Worm (Caenorhabditis elegans) whole organism, L4/young adult: Measurements from ENCODE around the gene grl-29.

Experiments
- W03F9.2 ChIP-seq: fragments of 150-350 bp; optimal IDR thresholded peaks from 2 replicates; lab custom pipeline; 2014; ENCODE audit warnings: missing biosample characterization, missing genetic modification characterization
- dao-5 ChIP-seq: sonication (generic microtip); optimal IDR thresholded peaks from 2 replicates; lab custom pipeline; 2016; ENCODE audit warnings: missing genotype, missing genetic modification characterization, moderate library complexity, missing compliant biosample characterization
- him-1 ChIP-seq: sonication (generic microtip); optimal IDR thresholded peaks from 2 replicates; lab custom pipeline; 2016; ENCODE audit warnings: missing genotype, missing genetic modification reagents, missing genetic modification characterization, missing compliant biosample characterization

Gene grl-29

DNA sequence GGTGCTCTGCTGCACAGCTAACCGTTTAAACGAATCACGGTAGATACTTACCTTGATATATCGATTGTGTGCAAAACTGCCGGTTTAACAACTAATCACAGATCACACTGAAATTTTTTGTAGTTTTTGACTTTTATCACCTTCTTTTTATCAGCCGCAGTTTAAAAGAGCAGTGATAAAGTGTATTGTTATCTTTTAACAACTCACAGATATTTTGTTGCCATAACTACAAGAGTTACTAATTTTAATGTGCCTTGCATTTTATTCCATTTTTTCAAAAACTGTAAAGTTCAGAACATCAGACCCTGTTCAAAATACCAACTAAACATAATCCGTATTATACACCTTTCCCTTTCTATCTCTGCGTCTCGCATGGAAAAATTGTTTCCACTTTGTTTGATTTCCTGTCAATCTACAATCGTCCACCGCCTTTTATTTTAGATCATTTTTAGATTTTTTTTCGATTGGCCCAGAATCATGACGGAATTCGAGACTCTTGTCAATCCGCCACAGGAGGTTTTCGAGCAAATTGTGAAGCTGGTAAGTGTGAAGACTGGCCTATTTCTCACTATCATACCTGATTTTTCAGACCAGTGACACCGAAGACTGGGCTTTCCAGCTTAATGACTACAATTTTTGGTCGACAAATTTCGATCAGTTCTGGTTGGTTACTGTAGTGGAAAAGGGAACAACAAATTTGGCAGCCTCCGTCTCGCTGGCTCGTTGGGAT, 2.1 kb downstream of the grl-29 start, which contains the start of gene T24A6.20:
T24A6.20 (plus strand) TSS at position 395 of the 730 bp plus-strand sequence.
- no peak for TF ChIP-seq W03F9.2 (tag; lab: Kevin White, UChicago)
- no peak for TF ChIP-seq dao-5 (tag; lab: Kevin White, UChicago)
- TF ChIP-seq him-1 (tag; lab: Kevin White, UChicago): no peak

DNA sequence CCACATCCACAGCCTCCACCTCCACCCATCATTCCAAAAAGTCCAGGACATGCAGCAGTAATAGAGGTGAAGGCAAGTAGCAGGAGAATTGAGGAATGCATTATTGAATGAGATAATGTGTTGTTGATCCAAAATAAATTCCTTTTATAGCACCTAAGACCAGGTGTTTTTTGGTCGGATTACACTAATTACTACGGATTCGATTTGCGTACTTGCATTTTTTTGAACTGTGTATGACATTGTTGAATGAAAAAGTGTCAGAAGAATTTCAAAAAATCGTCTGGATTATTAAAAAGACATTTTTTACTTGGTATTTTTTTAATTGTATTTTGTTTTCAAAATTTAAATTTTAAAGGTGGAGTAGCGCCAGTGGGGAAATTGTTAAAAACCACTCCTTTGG, 3.3 kb downstream of the grl-29 start, which contains the start of gene grl-28:
grl-28 (minus strand) TSS at position 101 of the 400 bp plus-strand sequence.
- TF ChIP-seq him-1 (tag; lab: Kevin White, UChicago): no peak
- TF ChIP-seq W03F9.2 (tag; lab: Kevin White, UChicago): no peak
- TF ChIP-seq dao-5 (tag; lab: Kevin White, UChicago): no peak

DNA sequence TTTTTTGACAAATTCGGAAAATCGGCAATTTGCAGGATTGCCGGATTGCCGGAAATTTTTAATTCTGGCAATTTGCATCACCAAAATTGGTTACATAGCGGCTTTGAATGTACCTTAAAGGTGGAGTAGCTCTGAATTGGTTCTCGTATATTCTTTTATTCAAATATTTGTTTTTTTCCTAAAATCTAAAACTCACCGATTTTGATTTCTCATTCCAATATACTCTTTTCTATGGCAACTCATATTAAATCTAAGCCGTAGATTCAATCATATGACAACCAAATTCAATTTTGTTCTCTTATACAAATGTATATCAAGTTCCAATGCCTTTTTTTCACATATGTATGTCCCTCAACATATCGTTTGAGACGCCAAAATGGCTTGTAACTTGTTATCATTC, 5.5 kb downstream of the grl-29 start, which contains the start of gene sri-21:
sri-21 (plus strand) TSS at position 301 of the 400 bp plus-strand sequence.
- TF ChIP-seq him-1 (tag; lab: Kevin White, UChicago) (no peak), dao-5 (tag; lab: Kevin White, UChicago) (no peak)

DNA sequence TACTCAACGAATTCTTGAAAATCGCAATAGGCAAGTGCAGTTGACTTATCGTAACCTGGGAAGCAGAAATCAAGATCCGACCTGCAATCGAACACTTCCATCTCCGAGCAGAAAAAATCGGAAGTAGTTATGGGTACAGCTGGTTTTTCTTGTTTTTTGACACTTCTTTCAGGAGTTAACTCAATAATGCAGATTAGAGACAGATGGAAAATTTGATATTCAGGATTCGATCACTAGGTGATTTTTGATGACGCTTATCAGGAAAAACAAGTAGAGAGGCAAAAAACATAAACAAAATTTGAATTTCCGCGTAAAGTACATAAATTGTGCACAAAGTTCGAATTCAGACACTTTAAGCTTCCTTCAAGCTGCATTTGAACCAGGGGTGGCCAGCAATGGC, 6.2 kb downstream of the grl-29 start, which contains the start of gene srw-130:
srw-130 (minus strand) TSS at position 101 of the 400 bp plus-strand sequence.
- TF ChIP-seq dao-5 (tag; lab: Kevin White, UChicago): no peak
- TF ChIP-seq him-1 (tag; lab: Kevin White, UChicago): no peak
- TF ChIP-seq W03F9.2 (tag; lab: Kevin White, UChicago): no peak

DNA sequence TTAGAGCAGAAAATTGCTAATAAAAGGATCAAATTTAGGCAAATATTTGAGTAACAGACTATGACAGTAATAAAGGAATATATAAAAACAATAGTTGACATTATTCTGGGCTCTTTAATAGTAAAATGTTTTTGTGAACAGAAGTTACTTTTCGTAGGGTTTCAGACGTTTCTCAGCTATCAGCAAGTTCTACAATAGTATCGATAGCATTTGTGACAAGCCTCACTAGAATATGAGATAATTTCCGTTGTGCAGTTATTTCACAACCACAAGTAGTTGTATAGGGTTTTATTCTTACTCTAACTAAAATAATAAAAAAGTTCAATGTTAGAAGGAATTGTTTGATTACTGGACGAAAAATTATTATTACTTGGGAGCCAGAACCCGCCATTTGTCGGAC, 8.5 kb downstream of the grl-29 start, which contains the start of gene srbc-68:
srbc-68 (minus strand) TSS at position 101 of the 400 bp plus-strand sequence.
- TF ChIP-seq dao-5 (tag; lab: Kevin White, UChicago) (no peak), W03F9.2 (tag; lab: Kevin White, UChicago) (no peak), him-1 (tag; lab: Kevin White, UChicago) (no peak)

DNA sequence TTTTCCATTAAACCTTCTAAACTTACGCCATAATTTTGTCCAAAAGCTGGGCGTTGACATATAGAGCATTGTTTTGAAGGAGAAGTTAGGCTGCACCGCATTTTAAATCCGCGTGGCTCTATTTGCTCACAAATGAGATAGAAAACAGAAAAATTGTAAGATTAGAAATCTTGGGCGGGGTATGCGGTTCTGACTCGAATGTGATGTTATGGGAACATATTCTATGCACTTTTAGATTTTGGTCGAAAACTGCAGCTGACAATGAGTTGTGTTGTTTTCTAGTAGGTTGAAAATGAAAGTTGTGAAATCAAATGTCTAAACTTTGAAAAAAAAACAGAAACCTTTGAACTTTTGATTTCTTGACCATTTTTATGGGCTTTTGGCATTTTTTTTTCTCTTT, 11.7 kb downstream of the grl-29 start, which contains the start of gene nhr-222:
nhr-222 (minus strand) TSS at position 101 of the 400 bp plus-strand sequence.
- TF ChIP-seq dao-5 (tag; lab: Kevin White, UChicago) (no peak), W03F9.2 (tag; lab: Kevin White, UChicago) (no peak), him-1 (tag; lab: Kevin White, UChicago) (no peak)

DNA sequence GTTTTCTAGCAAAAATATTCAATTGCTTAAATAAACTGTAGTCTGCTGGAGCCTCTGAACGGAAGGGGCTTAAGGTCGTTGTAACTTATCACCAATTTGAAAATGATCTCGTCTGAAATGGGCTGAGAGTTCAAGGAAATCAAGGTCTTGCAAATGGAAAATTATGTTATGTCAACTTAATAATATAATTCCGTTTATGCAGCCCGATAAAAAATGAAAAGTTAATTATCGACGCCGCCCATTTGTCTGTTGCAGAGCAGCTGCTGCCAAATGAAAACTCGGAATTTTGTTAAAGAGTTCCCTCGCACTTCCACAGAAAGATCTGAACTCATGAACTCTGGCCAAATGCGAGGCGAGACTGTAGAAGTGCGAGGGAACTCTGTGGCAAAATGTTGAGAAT, 13.9 kb downstream of the grl-29 start, which contains the start of gene srbc-67:
srbc-67 (minus strand) TSS at position 101 of the 400 bp plus-strand sequence.
- no peak for TF ChIP-seq W03F9.2 (tag; lab: Kevin White, UChicago)
- no peak for TF ChIP-seq dao-5 (tag; lab: Kevin White, UChicago)
- TF ChIP-seq him-1 (tag; lab: Kevin White, UChicago): no peak

DNA sequence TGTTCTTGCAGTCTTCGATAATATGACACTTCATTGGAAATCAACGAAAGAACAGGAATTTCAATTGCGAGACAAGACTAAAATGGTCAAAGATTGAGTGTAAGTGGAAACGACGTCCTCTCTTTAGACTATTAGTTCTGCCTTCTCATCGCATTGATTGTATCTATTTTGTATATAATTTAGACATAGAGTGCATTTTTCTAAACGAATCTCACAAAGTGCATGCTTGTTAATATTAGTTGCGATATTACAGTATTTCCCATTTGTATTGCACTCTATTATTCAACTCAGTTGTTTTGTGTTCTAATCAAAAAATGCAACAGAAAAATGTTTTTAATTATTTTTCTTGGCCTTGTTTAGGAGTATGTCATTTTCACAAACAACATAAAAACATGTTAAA, 16.7 kb downstream of the grl-29 start, which contains the start of gene nhr-93:
nhr-93 (minus strand) TSS at position 101 of the 400 bp plus-strand sequence.
- TF ChIP-seq W03F9.2 (tag; lab: Kevin White, UChicago): no peak
- no peak for TF ChIP-seq him-1 (tag; lab: Kevin White, UChicago)
- no peak for TF ChIP-seq dao-5 (tag; lab: Kevin White, UChicago)

DNA sequence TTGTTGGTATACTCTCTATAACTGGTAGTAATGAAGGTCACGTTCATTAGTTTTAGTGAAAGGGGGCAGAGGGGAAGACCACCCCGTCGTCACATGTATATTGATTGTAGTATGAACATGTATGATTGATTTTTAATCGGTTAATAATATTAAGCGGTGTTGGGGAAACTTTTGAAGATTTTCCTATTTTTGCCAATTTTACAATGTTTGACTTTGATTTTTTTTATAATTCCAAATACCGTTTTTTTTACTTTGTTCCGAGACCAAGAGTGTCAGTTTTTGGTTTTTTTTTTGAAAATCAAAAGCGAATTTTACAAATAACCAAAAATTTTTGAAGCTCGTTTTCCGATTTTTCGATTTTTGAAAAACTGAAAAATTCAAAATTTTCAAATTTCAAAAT, 19.8 kb downstream of the grl-29 start, which contains the start of gene nhr-221:
nhr-221 (minus strand) TSS at position 101 of the 400 bp plus-strand sequence.
- no peak for TF ChIP-seq dao-5 (tag; lab: Kevin White, UChicago)
- TF ChIP-seq W03F9.2 (tag; lab: Kevin White, UChicago): no peak
- no peak for TF ChIP-seq him-1 (tag; lab: Kevin White, UChicago)

DNA sequence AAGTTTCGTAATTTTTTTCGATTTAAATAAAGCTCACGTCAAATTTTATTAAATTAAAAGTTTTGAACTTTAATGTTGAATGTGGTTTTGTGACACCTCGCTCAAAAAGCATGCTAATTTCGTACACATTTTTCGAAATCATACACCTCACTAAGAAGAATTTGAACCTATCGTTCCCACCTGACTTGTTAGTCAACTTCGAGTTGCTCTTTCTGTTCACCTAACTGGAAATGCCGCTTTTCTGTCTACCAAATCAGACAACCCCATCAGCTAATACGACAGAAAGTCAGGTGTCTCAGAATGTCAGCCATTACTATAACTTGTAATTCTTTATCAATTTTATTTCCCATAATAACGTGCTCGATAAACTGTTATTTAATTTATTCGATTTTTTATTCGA, 24.6 kb downstream of the grl-29 start, which contains the start of gene srbc-66:
srbc-66 (plus strand) TSS at position 301 of the 400 bp plus-strand sequence.
- TF ChIP-seq W03F9.2 (tag; lab: Kevin White, UChicago) (no peak), dao-5 (tag; lab: Kevin White, UChicago) (no peak), him-1 (tag; lab: Kevin White, UChicago) (no peak)

DNA sequence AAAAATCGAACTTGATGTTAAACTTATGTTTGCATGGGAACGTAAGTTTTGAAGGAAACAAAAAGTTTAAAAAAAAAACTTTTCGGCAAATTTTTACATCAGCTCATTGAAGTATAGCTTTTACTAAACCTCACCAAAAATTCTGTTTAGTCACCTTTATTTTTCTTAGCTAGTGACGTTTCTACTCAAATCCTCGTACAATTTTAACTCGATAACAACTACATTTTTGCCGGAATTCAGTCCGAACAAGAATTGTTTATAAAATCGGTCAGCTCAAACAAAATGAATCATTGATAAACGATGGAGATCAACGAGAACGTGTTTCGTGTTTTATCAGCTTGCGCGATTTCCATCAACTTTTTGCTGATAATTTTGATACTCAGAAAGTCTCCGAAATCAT, 28.2 kb downstream of the grl-29 start, which contains the start of gene str-260:
str-260 (plus strand) TSS at position 301 of the 400 bp plus-strand sequence.
- TF ChIP-seq him-1 (tag; lab: Kevin White, UChicago): no peak
- no peak for TF ChIP-seq dao-5 (tag; lab: Kevin White, UChicago)
- no peak for TF ChIP-seq W03F9.2 (tag; lab: Kevin White, UChicago)

DNA sequence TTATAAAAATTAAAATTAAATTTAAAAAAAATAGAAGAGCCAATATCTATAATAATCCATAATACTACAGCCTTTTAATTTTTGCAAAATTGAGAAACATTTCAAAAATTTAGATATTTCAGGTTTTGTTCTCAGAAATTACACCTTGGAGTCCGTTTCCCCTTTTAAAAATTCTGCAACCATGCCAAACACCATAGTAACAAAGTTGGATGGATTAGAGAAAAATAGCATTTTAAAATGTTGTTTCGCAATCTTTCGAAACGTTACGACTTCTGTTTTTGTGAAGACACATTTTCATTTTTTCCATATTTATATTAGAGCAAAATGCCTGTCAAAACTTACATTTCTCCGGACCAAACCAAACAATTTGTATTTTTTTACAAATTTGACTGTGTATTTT, 30.1 kb downstream of the grl-29 start, which contains the start of gene T24A6.7:
T24A6.7 (plus strand) TSS at position 301 of the 400 bp plus-strand sequence.
- TF ChIP-seq dao-5 (tag; lab: Kevin White, UChicago): no peak
- TF ChIP-seq W03F9.2 (tag; lab: Kevin White, UChicago): no peak
- TF ChIP-seq him-1 (tag; lab: Kevin White, UChicago): no peak

DNA sequence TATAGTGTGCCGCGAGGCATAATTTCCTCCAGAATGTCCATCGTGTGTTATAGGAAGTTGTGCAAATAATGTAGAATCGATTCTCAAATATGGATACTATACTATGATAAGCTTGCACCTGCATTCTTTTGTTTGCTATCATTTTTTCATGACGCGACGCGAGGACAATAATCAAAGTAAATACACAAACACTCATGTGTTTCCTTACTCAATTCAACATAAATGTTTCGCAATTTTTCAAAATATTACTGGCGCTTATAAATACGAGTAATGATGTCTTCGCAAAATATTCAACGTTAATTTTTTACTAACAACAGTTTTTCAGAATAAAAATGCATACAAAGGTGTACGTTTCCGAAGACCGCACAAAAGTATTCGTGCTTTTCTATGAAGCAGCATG, 31.8 kb downstream of the grl-29 start, which contains the start of gene irg-1:
irg-1 (plus strand) TSS at position 326 of the 400 bp plus-strand sequence.
- TF ChIP-seq him-1 (tag; lab: Kevin White, UChicago) (no peak), dao-5 (tag; lab: Kevin White, UChicago) (no peak), W03F9.2 (tag; lab: Kevin White, UChicago) (no peak)
